Worm (Caenorhabditis elegans): Measurements from ENCODE around the gene str-156.

The str-156 gene

DNA sequence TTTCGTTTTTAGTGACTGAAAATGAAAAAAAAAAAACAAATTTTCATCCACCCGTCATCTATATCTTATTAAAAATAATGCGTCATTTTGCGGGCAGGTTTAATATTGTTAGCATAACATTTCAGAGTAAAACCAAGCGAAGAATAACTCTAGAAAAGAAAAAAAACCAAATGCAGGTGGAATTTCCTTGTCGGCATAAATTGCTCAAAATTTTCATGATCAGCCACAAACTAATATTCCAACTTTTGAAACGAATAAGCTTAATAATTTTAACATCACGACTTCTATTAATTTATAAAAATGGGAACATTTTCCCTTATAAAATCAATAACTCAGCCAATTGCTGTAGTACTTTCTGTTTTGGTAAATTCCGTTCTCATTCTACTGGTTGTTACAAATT is 2.5 kb downstream of the str-156 start, which contains the start of gene str-155:
str-155 (plus strand) TSS at position 301 of the 400 bp plus-strand sequence.
- TF ChIP-seq ceh-9 (tag; optimal IDR thresholded peaks at IDR 0.05) (no peak), nhr-77 (tag; optimal IDR thresholded peaks at IDR 0.05) (no peak), egl-5 (tag; optimal IDR thresholded peaks at IDR 0.05) (no peak), pha-4 (tag; optimal IDR thresholded peaks at IDR 0.05) (no peak), ZK546.5 (tag; optimal IDR thresholded peaks at IDR 0.05) (no peak), ceh-16 (tag; optimal IDR thresholded peaks at IDR 0.05) (no peak), pqm-1 (tag; optimal IDR thresholded peaks at IDR 0.05) (no peak), unc-39 (tag; optimal IDR thresholded peaks at IDR 0.05) (no peak), lsy-12 (tag; optimal IDR thresholded peaks at IDR 0.05) (no peak), snpc-4 (tag; optimal IDR thresholded peaks at IDR 0.05) (no peak), lin-39 (tag; optimal IDR thresholded peaks at IDR 0.05) (no peak), mml-1 (tag; optimal IDR thresholded peaks at IDR 0.05) (no peak), ztf-4 (tag; optimal IDR thresholded peaks at IDR 0.05) (no peak), eor-1 (tag; optimal IDR thresholded peaks at IDR 0.05) (no peak), fkh-2 (tag; optimal IDR thresholded peaks at IDR 0.05) (no peak), ama-1 (optimal IDR thresholded peaks at IDR 0.05) (no peak), fos-1 (tag; optimal IDR thresholded peaks at IDR 0.05) (no peak), ztf-11 (tag; optimal IDR thresholded peaks at IDR 0.05) (no peak), mdl-1 (tag; optimal IDR thresholded peaks at IDR 0.05) (no peak)

DNA sequence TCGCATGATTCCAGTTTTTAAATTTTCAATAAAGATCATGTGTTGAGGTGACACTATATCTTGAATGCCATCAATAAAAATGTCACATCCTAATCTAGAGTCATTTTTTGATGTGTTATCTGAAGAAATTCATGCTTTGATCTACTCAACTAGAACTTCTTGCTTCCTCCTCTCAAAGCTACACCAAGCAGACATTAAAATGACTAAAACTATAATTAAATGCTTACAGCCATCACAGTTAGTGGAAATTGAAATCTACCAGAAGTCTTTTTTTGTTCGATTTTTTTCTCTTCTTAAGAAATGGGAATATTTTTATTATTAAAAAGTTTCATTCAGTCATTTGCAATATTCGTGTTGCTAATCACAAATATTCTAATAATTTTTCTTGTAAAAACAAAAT is 4.6 kb downstream of the str-156 start, which contains the start of gene str-158:
str-158 (plus strand) TSS at position 301 of the 400 bp plus-strand sequence.
- no peak for TF ChIP-seq nhr-12 (tag; optimal IDR thresholded peaks at IDR 0.05)
- TF ChIP-seq fos-1 (tag; optimal IDR thresholded peaks at IDR 0.05), result no peak
- TF ChIP-seq unc-62 (GFP tag; optimal IDR thresholded peaks at IDR 0.05), result no peak
- no peak for TF ChIP-seq fkh-10 (GFP tag; optimal IDR thresholded peaks at IDR 0.05)
- no peak for TF ChIP-seq egl-27 (tag; optimal IDR thresholded peaks at IDR 0.05)
- TF ChIP-seq snpc-4 (tag; optimal IDR thresholded peaks at IDR 0.05), result no peak
- TF ChIP-seq lin-39 (tag; optimal IDR thresholded peaks at IDR 0.05), result no peak
- TF ChIP-seq elt-3 (tag; optimal IDR thresholded peaks at IDR 0.05), result no peak
- no peak for TF ChIP-seq ama-1 (optimal IDR thresholded peaks at IDR 0.05)
- no peak for TF ChIP-seq aly-2 (tag; optimal IDR thresholded peaks at IDR 0.05)
- TF ChIP-seq ceh-16 (tag; optimal IDR thresholded peaks at IDR 0.05), result no peak
- TF ChIP-seq nhr-77 (tag; optimal IDR thresholded peaks at IDR 0.05), result no peak
- TF ChIP-seq hmg-11 (tag; optimal IDR thresholded peaks at IDR 0.05), result no peak
- no peak for TF ChIP-seq ztf-11 (tag; optimal IDR thresholded peaks at IDR 0.05)
- no peak for TF ChIP-seq ceh-28 (tag; optimal IDR thresholded peaks at IDR 0.05)
- no peak for TF ChIP-seq nhr-23 (tag; optimal IDR thresholded peaks at IDR 0.05)
- TF ChIP-seq ceh-82 (tag; optimal IDR thresholded peaks at IDR 0.05), result no peak

DNA sequence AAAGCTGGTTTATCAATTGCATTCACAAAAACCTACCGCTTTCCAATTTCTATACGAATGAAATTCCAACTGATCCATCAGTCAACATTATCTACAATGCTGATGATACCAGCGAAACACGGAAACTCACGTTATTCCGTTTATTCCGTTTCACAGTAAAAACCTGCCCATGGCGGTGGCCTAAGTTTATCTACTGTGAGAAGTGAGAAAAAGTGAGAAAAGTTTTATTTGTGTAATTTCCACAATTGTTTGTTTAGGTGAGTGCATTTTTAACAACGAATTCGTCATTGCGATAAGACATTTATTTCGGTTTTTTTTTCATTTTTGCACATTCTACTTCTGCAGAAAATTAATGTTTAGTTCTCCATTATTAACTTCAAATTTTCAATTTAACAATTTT is 16.9 kb downstream of the str-156 start, which contains the start of gene Y9C9A.8:
Y9C9A.8 (plus strand) TSS at position 301 of the 400 bp plus-strand sequence.
- TF ChIP-seq aly-2 (tag; optimal IDR thresholded peaks at IDR 0.05), result no peak
- TF ChIP-seq mdl-1 (tag; optimal IDR thresholded peaks at IDR 0.05), result no peak
- no peak for TF ChIP-seq fkh-10 (GFP tag; optimal IDR thresholded peaks at IDR 0.05)
- no peak for TF ChIP-seq egl-27 (tag; optimal IDR thresholded peaks at IDR 0.05)
- TF ChIP-seq sea-2 (GFP tag; optimal IDR thresholded peaks at IDR 0.05), result no peak
- TF ChIP-seq elt-3 (tag; optimal IDR thresholded peaks at IDR 0.05), result no peak
- TF ChIP-seq R02D3.7 (tag; optimal IDR thresholded peaks at IDR 0.05), result no peak
- TF ChIP-seq ceh-82 (tag; optimal IDR thresholded peaks at IDR 0.05), result no peak
- no peak for TF ChIP-seq nhr-12 (tag; optimal IDR thresholded peaks at IDR 0.05)
- no peak for TF ChIP-seq pqm-1 (tag; optimal IDR thresholded peaks at IDR 0.05)
- TF ChIP-seq elt-1 (tag; optimal IDR thresholded peaks at IDR 0.05), result no peak
- TF ChIP-seq zag-1 (tag; optimal IDR thresholded peaks at IDR 0.05), result no peak
- no peak for TF ChIP-seq nhr-67 (tag; optimal IDR thresholded peaks at IDR 0.05)
- no peak for TF ChIP-seq nfya-1 (tag; optimal IDR thresholded peaks at IDR 0.05; ENCODE audit: insufficient read depth)
- TF ChIP-seq skn-1 (tag; optimal IDR thresholded peaks at IDR 0.05), result no peak
- no peak for TF ChIP-seq fkh-2 (tag; optimal IDR thresholded peaks at IDR 0.05)
- TF ChIP-seq nhr-28 (tag; optimal IDR thresholded peaks at IDR 0.05), result no peak
- no peak for TF ChIP-seq ztf-11 (tag; optimal IDR thresholded peaks at IDR 0.05)

DNA sequence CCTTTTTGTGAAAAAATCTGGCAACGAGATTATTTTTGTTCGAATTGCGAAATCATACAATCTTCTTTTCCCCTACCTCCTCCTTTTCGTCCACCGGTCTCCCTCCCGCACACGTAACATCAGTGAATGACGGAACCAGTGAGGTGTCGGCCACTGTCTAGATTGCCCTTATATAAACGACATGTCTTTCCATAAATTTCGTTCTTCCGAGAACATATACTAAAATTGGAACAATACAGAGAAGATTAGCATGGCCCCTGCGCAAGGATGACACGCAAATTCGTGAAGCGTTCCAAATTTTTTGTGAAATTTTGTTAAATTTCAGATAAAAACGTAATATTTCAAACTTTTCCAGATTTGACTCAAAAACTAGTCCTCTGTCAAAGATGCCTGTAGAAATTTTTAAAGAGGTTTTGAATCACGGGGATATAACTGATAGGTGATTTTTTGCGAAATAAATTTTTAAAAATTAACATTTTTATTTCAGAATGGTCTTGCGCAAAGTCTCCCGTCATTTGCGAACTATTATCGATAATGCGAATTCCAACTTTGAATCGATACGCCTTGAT is 17.6 kb downstream of the str-156 start:
- TF ChIP-seq hmg-11 (tag; optimal IDR thresholded peaks at IDR 0.05) (no peak), nhr-43 (tag; optimal IDR thresholded peaks at IDR 0.05; ENCODE audit: poor library complexity, severe bottlenecking) (peak; percentile 65), elt-2 (tag; optimal IDR thresholded peaks at IDR 0.05) (peak; percentile 4), snpc-4 (tag; optimal IDR thresholded peaks at IDR 0.05) (peak; percentile 95), nfya-1 (tag; optimal IDR thresholded peaks at IDR 0.05; ENCODE audit: insufficient read depth) (peak; percentile 23), nhr-25 (tag; optimal IDR thresholded peaks at IDR 0.05) (peak; percentile 24)

Data from whole organism, L3 larva.